Fruit fly (Drosophila melanogaster): Measurements from ENCODE around the gene FoxK.

FoxK gene

DNA sequence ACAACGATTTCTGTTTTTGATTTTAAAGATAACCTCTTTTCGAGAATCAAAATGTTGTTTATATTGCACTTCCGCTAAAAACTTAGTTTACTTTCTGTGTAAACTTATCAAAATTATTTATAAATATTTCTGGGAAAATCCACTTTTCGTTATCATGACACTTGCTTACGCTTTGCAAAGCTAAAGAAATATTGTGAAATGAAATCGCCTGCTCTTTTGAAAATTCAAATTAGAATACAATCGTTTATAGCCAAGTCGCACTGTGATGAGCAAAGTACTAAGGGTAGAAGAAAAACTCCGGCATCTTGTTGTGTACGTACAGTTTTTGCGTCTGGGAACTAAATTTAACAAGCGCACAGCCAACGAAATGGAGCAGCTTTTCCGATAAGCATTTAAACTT is 3.9 kb upstream of the FoxK start (continued):
- TF ChIP-seq tgo (GFP tag; IDR thresholded peaks at IDR 0.05) (no peak), CG1024 (GFP tag; IDR thresholded peaks at IDR 0.05) (no peak), sd (tag; optimal IDR thresholded peaks at IDR 0.05) (no peak), CG17361 (GFP tag; IDR thresholded peaks at IDR 0.05) (peak; percentile 34; the same call in 1 of the 3 replicates), CG13424 (tag; optimal IDR thresholded peaks at IDR 0.05) (peak; percentile 23), unpg (GFP tag; optimal IDR thresholded peaks at IDR 0.05) (peak; percentile 30), D19A (tag; optimal IDR thresholded peaks at IDR 0.05) (no peak), gem (tag; optimal IDR thresholded peaks at IDR 0.05) (peak; percentile 52), Usf (GFP tag; optimal IDR thresholded peaks at IDR 0.05) (no peak), Blimp-1 (GFP tag; optimal IDR thresholded peaks at IDR 0.05) (peak; percentile 16)

DNA sequence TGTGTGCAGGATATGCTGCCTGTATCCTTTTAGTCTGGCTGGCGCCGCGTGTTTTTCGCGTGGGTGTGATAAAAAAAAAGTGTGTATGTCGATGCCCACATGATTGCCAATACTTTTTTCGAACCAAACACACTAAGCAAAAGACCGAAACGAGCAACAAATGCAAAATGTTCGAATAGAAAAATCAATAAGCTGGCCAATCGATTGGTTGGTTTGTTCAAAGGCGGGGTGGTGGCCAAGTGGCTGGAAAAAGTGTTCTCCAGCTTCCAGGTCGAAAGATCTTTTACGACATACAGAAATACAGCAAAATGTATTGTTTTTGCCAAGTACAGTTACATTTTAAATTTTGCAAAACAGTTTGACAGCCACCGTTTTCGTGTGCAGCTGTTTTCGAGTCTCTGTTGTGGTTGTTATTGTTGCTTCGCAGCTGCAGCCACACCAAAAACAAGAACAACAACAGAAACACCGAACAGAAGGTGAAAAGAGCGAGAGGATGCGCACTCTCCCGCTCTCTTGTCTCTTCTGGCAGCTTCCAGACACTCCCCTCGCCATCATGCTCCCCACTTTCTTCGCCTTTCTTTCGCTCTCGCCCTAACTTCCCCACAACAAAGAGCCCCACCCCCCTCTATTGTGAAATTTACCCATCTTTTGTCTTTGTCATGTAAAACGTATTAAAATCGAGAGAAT is 3.2 kb upstream of the FoxK start:
- 0 out of 2 replicates have a peak, but pooled peaks have one; percentile 37 for TF ChIP-seq ato (GFP tag; IDR thresholded peaks at IDR 0.05; ENCODE audit: partially characterized antibody)
- peak; percentile 32 for TF ChIP-seq abd-A (tag; optimal IDR thresholded peaks at IDR 0.05)
- no peak for TF ChIP-seq slbo (GFP tag; IDR thresholded peaks at IDR 0.05)
- TF ChIP-seq onecut (GFP tag; IDR thresholded peaks at IDR 0.05): peak; percentile 92
- peak; percentile 72 for TF ChIP-seq yki (optimal IDR thresholded peaks at IDR 0.05)
- TF ChIP-seq repo (GFP tag; optimal IDR thresholded peaks at IDR 0.05): no peak
- TF ChIP-seq crol (GFP tag; IDR thresholded peaks at IDR 0.05): peak; percentile 96
- TF ChIP-seq Med (GFP tag): peak; percentile 3
- no peak for TF ChIP-seq CG32767 (GFP tag; IDR thresholded peaks at IDR 0.05)
- peak; percentile 49 for TF ChIP-seq CG10431 (GFP tag; optimal IDR thresholded peaks at IDR 0.05)
- peak; percentile 48 for TF ChIP-seq CG1832 (GFP tag; optimal IDR thresholded peaks at IDR 0.05)
- TF ChIP-seq sd (tag; optimal IDR thresholded peaks at IDR 0.05): peak; percentile 25
- 0 out of 3 replicates have a peak, but pooled peaks have one; percentile 19 for TF ChIP-seq HLH4C (GFP tag; IDR thresholded peaks at IDR 0.05; ENCODE audit: partially characterized antibody)
- peak; percentile 96 for TF ChIP-seq CG6654 (GFP tag; optimal IDR thresholded peaks at IDR 0.05)
- peak; percentile 20; the same call in 1 of the 2 replicates for TF ChIP-seq bbx (GFP tag; IDR thresholded peaks at IDR 0.05; ENCODE audit: partially characterized antibody)
- peak; percentile 75 for TF ChIP-seq cad (GFP tag; optimal IDR thresholded peaks at IDR 0.05)
- no peak for TF ChIP-seq Aef1 (GFP tag; IDR thresholded peaks at IDR 0.05)
- TF ChIP-seq Eip74EF (GFP tag; optimal IDR thresholded peaks at IDR 0.05): no peak
- TF ChIP-seq da (GFP tag; optimal IDR thresholded peaks at IDR 0.05): peak; percentile 31
- TF ChIP-seq nom (GFP tag; optimal IDR thresholded peaks at IDR 0.05): peak; percentile 41
- peak; percentile 22 for TF ChIP-seq scrt (GFP tag; optimal IDR thresholded peaks at IDR 0.05)
- peak; percentile 2 for TF ChIP-seq CG12769 (tag; optimal IDR thresholded peaks at IDR 0.05)
- peak; percentile 2 for TF ChIP-seq BtbVII (GFP tag; optimal IDR thresholded peaks at IDR 0.05)
- TF ChIP-seq chinmo (GFP tag; IDR thresholded peaks at IDR 0.05; ENCODE audit: partially characterized antibody): 0 out of 4 replicates have a peak, but pooled peaks have one; percentile 31
- no peak for TF ChIP-seq Xbp1 (GFP tag; optimal IDR thresholded peaks at IDR 0.05)
- TF ChIP-seq MTF-1 (GFP tag; optimal IDR thresholded peaks at IDR 0.05; ENCODE audit: borderline replicate concordance): no peak
- TF ChIP-seq Trl (optimal IDR thresholded peaks at IDR 0.05): peak; percentile 71 to 88
- no peak for TF ChIP-seq Trl (GFP tag; optimal IDR thresholded peaks at IDR 0.05)
- peak; percentile 29 for TF ChIP-seq ac (GFP tag; optimal IDR thresholded peaks at IDR 0.05)
- TF ChIP-seq ase (GFP tag; IDR thresholded peaks at IDR 0.05): 0 out of 3 replicates have a peak, but pooled peaks have one; percentile 8
- peak; percentile 50; the same call in 1 of the 3 replicates for TF ChIP-seq ken (GFP tag; IDR thresholded peaks at IDR 0.05)
- peak; percentile 84 for TF ChIP-seq CG4360 (GFP tag; IDR thresholded peaks at IDR 0.05)
- peak in 1 of 2 experiments; percentile 60 for TF ChIP-seq crp (GFP tag; optimal IDR thresholded peaks at IDR 0.05)
